Worm (Caenorhabditis elegans): ENCODE measurements around the gene tbb-4.

The tbb-4 gene

ce11 chrX:9446177-9446694 is 9.5 kb upstream of the tbb-4 start, which contains the start of gene ZK899.1:
ZK899.1 (plus strand) TSS chrX:9446644.
- no peak for TF ChIP-seq lin-39 (tag; optimal IDR thresholded peaks at IDR 0.05)
- peak; percentile 1 for TF ChIP-seq nhr-20 (tag; optimal IDR thresholded peaks at IDR 0.05)
- TF ChIP-seq nhr-237 (tag; optimal IDR thresholded peaks at IDR 0.05), result no peak
- TF ChIP-seq elt-3 (tag; optimal IDR thresholded peaks at IDR 0.05), result peak in 1 of 6 experiments; percentile 4
- peak; percentile 4 for TF ChIP-seq jun-1 (tag; optimal IDR thresholded peaks at IDR 0.05)
- no peak for TF ChIP-seq ceh-82 (tag; optimal IDR thresholded peaks at IDR 0.05)
- TF ChIP-seq mdl-1 (tag; optimal IDR thresholded peaks at IDR 0.05), result no peak
- TF ChIP-seq fos-1 (tag; optimal IDR thresholded peaks at IDR 0.05), result peak; percentile 8
- peak; percentile 31 for TF ChIP-seq lin-14 (GFP tag; optimal IDR thresholded peaks at IDR 0.05)

- TF ChIP-seq lin-14 (GFP tag; optimal IDR thresholded peaks at IDR 0.05) (peak; percentile 56), fkh-10 (GFP tag; optimal IDR thresholded peaks at IDR 0.05) (peak; percentile 73), pag-3 (tag; optimal IDR thresholded peaks at IDR 0.05; ENCODE audit: borderline replicate concordance, insufficient read depth) (no peak), nhr-12 (tag; optimal IDR thresholded peaks at IDR 0.05) (no peak)
Observed at ce11 chrX:9443871-9444270, 7.2 kb upstream of the tbb-4 start.

- TF ChIP-seq hlh-4 (tag; optimal IDR thresholded peaks at IDR 0.05), result no peak
- TF ChIP-seq mef-2 (tag; optimal IDR thresholded peaks at IDR 0.05), result no peak
- no peak for TF ChIP-seq aha-1 (tag; optimal IDR thresholded peaks at IDR 0.05)
- TF ChIP-seq ets-5 (GFP tag; IDR thresholded peaks at IDR 0.05), result no peak
- no peak for TF ChIP-seq nhr-28 (tag; optimal IDR thresholded peaks at IDR 0.05)
- peak; percentile 70 for TF ChIP-seq rnt-1 (tag; optimal IDR thresholded peaks at IDR 0.05)
- peak; percentile 45 for TF ChIP-seq fos-1 (tag; optimal IDR thresholded peaks at IDR 0.05)
- TF ChIP-seq alr-1 (tag; optimal IDR thresholded peaks at IDR 0.05; ENCODE audit: borderline replicate concordance), result no peak
- TF ChIP-seq sup-37 (GFP tag; optimal IDR thresholded peaks at IDR 0.05), result no peak
- TF ChIP-seq C16A3.4 (tag; optimal IDR thresholded peaks at IDR 0.05), result peak; percentile 66
- TF ChIP-seq ceh-90 (tag; optimal IDR thresholded peaks at IDR 0.05), result no peak
- TF ChIP-seq isw-1 (GFP tag; IDR thresholded peaks at IDR 0.05), result peak; percentile 8; the same call in 1 of the 2 replicates
- TF ChIP-seq lsy-2 (tag; optimal IDR thresholded peaks at IDR 0.05), result peak; percentile 56 to 63
- no peak for TF ChIP-seq unc-30 (tag; optimal IDR thresholded peaks at IDR 0.05)
- no peak for TF ChIP-seq pqm-1 (tag; optimal IDR thresholded peaks at IDR 0.05)
- peak; percentile 65 for TF ChIP-seq nhr-85 (tag)
- TF ChIP-seq ces-1 (GFP tag; optimal IDR thresholded peaks at IDR 0.05), result no peak
- no peak for TF ChIP-seq unc-62 (GFP tag; optimal IDR thresholded peaks at IDR 0.05)
- no peak for TF ChIP-seq egl-13 (tag; optimal IDR thresholded peaks at IDR 0.05)
- TF ChIP-seq unc-130 (tag; optimal IDR thresholded peaks at IDR 0.05), result peak; percentile 20
- TF ChIP-seq unc-86 (tag; optimal IDR thresholded peaks at IDR 0.05), result peak; percentile 38
- peak; percentile 48 to 51 for TF ChIP-seq efl-1 (optimal IDR thresholded peaks at IDR 0.05)
- TF ChIP-seq efl-1 (GFP tag; optimal IDR thresholded peaks at IDR 0.05 in 1 of 2), result peak; percentile 11 to 94
- peak; percentile 84 for TF ChIP-seq lin-14 (GFP tag; optimal IDR thresholded peaks at IDR 0.05)
- TF ChIP-seq ztf-4 (tag; optimal IDR thresholded peaks at IDR 0.05), result no peak
- peak; percentile 42 for TF ChIP-seq tbx-2 (tag; optimal IDR thresholded peaks at IDR 0.05)
- peak; percentile 70 for TF ChIP-seq nhr-20 (tag; optimal IDR thresholded peaks at IDR 0.05)
- TF ChIP-seq dpl-1 (GFP tag; optimal IDR thresholded peaks at IDR 0.05), result peak in 2 of 3 experiments; percentile 43 to 50
- no peak for TF ChIP-seq mab-9 (GFP tag; IDR thresholded peaks at IDR 0.05)
- peak; percentile 96 for TF ChIP-seq F16B12.6 (tag; optimal IDR thresholded peaks at IDR 0.05)
- no peak for TF ChIP-seq nhr-19 (GFP tag; conservative IDR thresholded peaks at IDR 0.05)
- TF ChIP-seq nhr-11 (tag; optimal IDR thresholded peaks at IDR 0.05), result no peak
- no peak for TF ChIP-seq fkh-4 (tag; optimal IDR thresholded peaks at IDR 0.05; ENCODE audit: borderline replicate concordance)
- TF ChIP-seq irx-1 (tag; optimal IDR thresholded peaks at IDR 0.05), result no peak
- TF ChIP-seq blmp-1 (tag; optimal IDR thresholded peaks at IDR 0.05), result peak; percentile 78
- TF ChIP-seq nhr-71 (tag; optimal IDR thresholded peaks at IDR 0.05), result peak; percentile 69
- TF ChIP-seq ceh-82 (tag; optimal IDR thresholded peaks at IDR 0.05), result peak; percentile 43 to 60 (median 55)
- no peak for TF ChIP-seq egl-27 (tag; optimal IDR thresholded peaks at IDR 0.05)
- no peak for TF ChIP-seq tlp-1 (tag; optimal IDR thresholded peaks at IDR 0.05)
- TF ChIP-seq efl-3 (GFP tag; optimal IDR thresholded peaks at IDR 0.05), result no peak
- peak; percentile 65 for TF ChIP-seq swsn-7 (tag; optimal IDR thresholded peaks at IDR 0.05)
Observed at ce11 chrX:9441512-9441911, 4.8 kb upstream of the tbb-4 start, which contains the start of gene memb-1. memb-1 (minus strand) TSS chrX:9441571.

Measured in whole organism, L1 larva.